Worm (Caenorhabditis elegans) whole organism, L4 larva: Measurements from ENCODE around the gene dhs-5.
A peak's percentile ranks its signal among the peaks of the same experiment; 100 is the strongest.

Experiments used
- F44E2.7 ChIP-seq: fragments of 200-800 bp; sonication (Bioruptor generic); IDR thresholded peaks from 2 replicates; pipeline ENCODE4 v2.1.2; 2022; ENCODE audit warnings: missing genetic modification characterization, missing compliant biosample characterization
- T20F7.1 ChIP-seq: fragments of 200-800 bp; sonication (Bioruptor generic); optimal IDR thresholded peaks from 2 replicates; lab custom pipeline; 2018; ENCODE audit warnings: mild to moderate bottlenecking, missing genetic modification characterization, missing compliant biosample characterization
- Y105C5A.15 ChIP-seq: fragments of 200-800 bp; sonication (Bioruptor generic); IDR thresholded peaks from 2 replicates; pipeline ENCODE4 v1.3.6; 2022; ENCODE audit warnings: missing genetic modification characterization, missing compliant biosample characterization
- ZK546.5 ChIP-seq, 2 experiments: sonication (generic microtip); optimal IDR thresholded peaks; 2 replicates each; lab custom pipeline; 2017; ENCODE audit warnings: missing biosample characterization in 2 of 2, missing genetic modification characterization in 2 of 2
- aha-1 ChIP-seq: fragments of 150-350 bp; peaks from one replicate; lab custom pipeline; 2014; ENCODE audit warnings: missing biosample characterization, missing genetic modification characterization
- ama-1 ChIP-seq: fragments of 150-350 bp; optimal IDR thresholded peaks from 2 replicates; lab custom pipeline; 2014; ENCODE audit warnings: inconsistent platforms, mixed read lengths
- ceh-28 ChIP-seq: fragments of 150-350 bp; optimal IDR thresholded peaks from 2 replicates; lab custom pipeline; 2014; ENCODE audit warnings: missing biosample characterization, missing genetic modification reagents, missing genetic modification characterization
- ceh-32 ChIP-seq: sonication (generic microtip); optimal IDR thresholded peaks from 2 replicates; lab custom pipeline; 2016; ENCODE audit warnings: mild to moderate bottlenecking, missing genetic modification characterization, missing compliant biosample characterization; ENCODE audit not compliant: poor library complexity
- ceh-82 ChIP-seq: sonication (generic microtip); optimal IDR thresholded peaks from 2 replicates; lab custom pipeline; 2017; ENCODE audit warnings: missing biosample characterization, missing genetic modification characterization
- dmd-6 ChIP-seq: fragments of 200-800 bp; sonication (Bioruptor generic); IDR thresholded peaks from 2 replicates; pipeline ENCODE4 v1.3.6; 2022; ENCODE audit warnings: missing genetic modification reagents, missing genetic modification characterization, missing compliant biosample characterization
- dpl-1 ChIP-seq: fragments of 150-350 bp; optimal IDR thresholded peaks from 2 replicates; lab custom pipeline; 2014; ENCODE audit warnings: missing biosample characterization, missing genetic modification reagents, missing genetic modification characterization
- dve-1 ChIP-seq: sonication (generic microtip); optimal IDR thresholded peaks from 2 replicates; lab custom pipeline; 2017; ENCODE audit warnings: antibody characterized with exemption, mild to moderate bottlenecking, missing genetic modification characterization, missing compliant biosample characterization; ENCODE audit not compliant: insufficient read depth
- fkh-10 ChIP-seq: fragments of 150-350 bp; optimal IDR thresholded peaks from 2 replicates; lab custom pipeline; 2014; ENCODE audit warnings: missing biosample characterization, missing genetic modification reagents, missing genetic modification characterization
- fos-1 ChIP-seq: fragments of 150-350 bp; optimal IDR thresholded peaks from 2 replicates; lab custom pipeline; 2014; ENCODE audit warnings: missing biosample characterization, missing genetic modification characterization
- hmg-1.1 ChIP-seq: fragments of 200-800 bp; sonication (Bioruptor generic); IDR thresholded peaks from 2 replicates; pipeline ENCODE4 v1.3.6; 2022; ENCODE audit warnings: missing genetic modification reagents, missing genetic modification characterization, missing compliant biosample characterization
- lim-7 ChIP-seq: fragments of 200-800 bp; sonication (Bioruptor generic); IDR thresholded peaks from 2 replicates; pipeline ENCODE4 v1.3.6; 2022; ENCODE audit warnings: missing genetic modification characterization, missing compliant biosample characterization
- lin-29 ChIP-seq: fragments of 200-800 bp; sonication (Bioruptor generic); IDR thresholded peaks from 2 replicates; pipeline ENCODE4 v1.3.6; 2022; ENCODE audit warnings: missing genetic modification reagents, missing genetic modification characterization, missing compliant biosample characterization
- lin-38 ChIP-seq: fragments of 200-800 bp; sonication (Bioruptor generic); IDR thresholded peaks from 2 replicates; pipeline ENCODE4 v1.3.6; 2022; ENCODE audit warnings: missing genetic modification reagents, missing genetic modification characterization, missing compliant biosample characterization
- lir-3 ChIP-seq: sonication (generic microtip); optimal IDR thresholded peaks from 2 replicates; lab custom pipeline; 2016; ENCODE audit warnings: mild to moderate bottlenecking, missing genetic modification characterization, missing compliant biosample characterization
- lsy-2 ChIP-seq, 2 experiments: fragments of 150-350 bp in 1 of 2; sonication (generic microtip) in 1 of 2; optimal IDR thresholded peaks; 2 replicates each; lab custom pipeline; 2014 to 2017; ENCODE audit warnings: missing biosample characterization in 2 of 2, missing genetic modification characterization in 2 of 2
- madf-5 ChIP-seq, 2 experiments: fragments of 200-800 bp; sonication (Bioruptor generic); IDR thresholded peaks; 2 replicates each; pipeline ENCODE4 v1.3.6; 2022; ENCODE audit warnings: missing compliant biosample characterization in 2 of 2, missing genetic modification characterization in 2 of 2
- mep-1 ChIP-seq: fragments of 150-350 bp; sonication (generic microtip); optimal IDR thresholded peaks from 3 replicates; lab custom pipeline; 2014; ENCODE audit warnings: missing biosample characterization, missing genetic modification characterization
- mes-2 ChIP-seq: sonication (generic microtip); optimal IDR thresholded peaks from 2 replicates; lab custom pipeline; 2016; ENCODE audit warnings: missing genotype, mild to moderate bottlenecking, missing genetic modification characterization, missing compliant biosample characterization; ENCODE audit not compliant: poor library complexity, severe bottlenecking
- mxl-3 ChIP-seq: fragments of 200-800 bp; sonication (Bioruptor generic); optimal IDR thresholded peaks from 2 replicates; lab custom pipeline; 2018; ENCODE audit warnings: mild to moderate bottlenecking, missing genetic modification characterization, missing compliant biosample characterization
- nhr-102 ChIP-seq: sonication (generic microtip); optimal IDR thresholded peaks from 2 replicates; lab custom pipeline; 2016; ENCODE audit warnings: mild to moderate bottlenecking, missing genetic modification characterization, moderate library complexity, missing compliant biosample characterization
- nhr-111 ChIP-seq: fragments of 200-800 bp; sonication (Bioruptor generic); optimal IDR thresholded peaks from 2 replicates; lab custom pipeline; 2018; ENCODE audit warnings: mild to moderate bottlenecking, missing genetic modification characterization, missing compliant biosample characterization
- nhr-237 ChIP-seq: sonication (generic microtip); optimal IDR thresholded peaks from 2 replicates; lab custom pipeline; 2017; ENCODE audit warnings: missing biosample characterization, missing genetic modification characterization
- nhr-25 ChIP-seq: sonication (generic microtip); optimal IDR thresholded peaks from 2 replicates; lab custom pipeline; 2017; ENCODE audit warnings: missing genetic modification characterization, mild to moderate bottlenecking, missing compliant biosample characterization, antibody characterized with exemption, moderate library complexity, borderline replicate concordance; ENCODE audit not compliant: insufficient read depth
- nhr-28 ChIP-seq: fragments of 150-350 bp; optimal IDR thresholded peaks from 2 replicates; lab custom pipeline; 2014; ENCODE audit warnings: missing biosample characterization, missing genetic modification characterization
- nhr-48 ChIP-seq: sonication (generic microtip); optimal IDR thresholded peaks from 2 replicates; lab custom pipeline; 2016; ENCODE audit warnings: mild to moderate bottlenecking, missing genetic modification characterization, missing compliant biosample characterization
- nhr-6 ChIP-seq: fragments of 150-350 bp; optimal IDR thresholded peaks from 2 replicates; lab custom pipeline; 2014; ENCODE audit warnings: missing biosample characterization, missing genetic modification characterization
- php-3 ChIP-seq: fragments of 200-800 bp; sonication (Bioruptor generic); IDR thresholded peaks from 2 replicates; pipeline ENCODE4 v1.3.6; 2022; ENCODE audit warnings: missing genetic modification reagents, missing genetic modification characterization, missing compliant biosample characterization
- pqm-1 ChIP-seq: sonication (generic microtip); optimal IDR thresholded peaks from 2 replicates; lab custom pipeline; 2017; ENCODE audit warnings: missing biosample characterization, missing genetic modification characterization
- rbr-2 ChIP-seq: sonication (generic microtip); optimal IDR thresholded peaks from 2 replicates; lab custom pipeline; 2016; ENCODE audit warnings: missing genotype, missing genetic modification characterization, missing compliant biosample characterization
- saeg-2 ChIP-seq: fragments of 200-800 bp; sonication (Bioruptor generic); IDR thresholded peaks from 2 replicates; pipeline ENCODE4 v1.3.6; 2022; ENCODE audit warnings: missing genetic modification reagents, missing genetic modification characterization, missing compliant biosample characterization
- sdz-12 ChIP-seq: fragments of 200-800 bp; sonication (Bioruptor generic); optimal IDR thresholded peaks from 2 replicates; lab custom pipeline; 2018; ENCODE audit warnings: mild to moderate bottlenecking, missing genetic modification characterization, missing compliant biosample characterization
- set-16 ChIP-seq: fragments of 200-800 bp; sonication (Bioruptor generic); IDR thresholded peaks from 2 replicates; pipeline ENCODE4 v1.3.6; 2022; ENCODE audit warnings: missing genetic modification reagents, missing genetic modification characterization, missing compliant biosample characterization
- snpc-4 ChIP-seq: fragments of 150-350 bp; optimal IDR thresholded peaks from 2 replicates; lab custom pipeline; 2014; ENCODE audit warnings: missing biosample characterization, missing genetic modification characterization
- spr-1 ChIP-seq: sonication (generic microtip); optimal IDR thresholded peaks from 2 replicates; lab custom pipeline; 2016; ENCODE audit warnings: mild to moderate bottlenecking, missing genetic modification characterization, missing compliant biosample characterization
- spr-3 ChIP-seq: fragments of 200-800 bp; sonication (Bioruptor generic); optimal IDR thresholded peaks from 2 replicates; lab custom pipeline; 2018; ENCODE audit warnings: mild to moderate bottlenecking, missing genetic modification characterization, missing compliant biosample characterization
- ztf-7 ChIP-seq: fragments of 150-350 bp; optimal IDR thresholded peaks from 2 replicates; lab custom pipeline; 2014; ENCODE audit warnings: missing biosample characterization, missing genetic modification characterization

dhs-5 gene

ce11 chrII:5426054-5426453 is 27.6 kb upstream of the dhs-5 start (continued):
- TF ChIP-seq aha-1 (tag; lab: Kevin White, UChicago) (no peak), nhr-111 (no peak), sdz-12 (GFP tag; lab: Kevin White, UChicago) (no peak), ama-1 (lab: Kevin White, UChicago) (no peak), ztf-7 (tag; lab: Kevin White, UChicago) (no peak), lir-3 (no peak), Y105C5A.15 (no peak), F44E2.7 (GFP tag; lab: Robert Waterston, UW) (no peak), ceh-32 (tag; lab: Kevin White, UChicago) (no peak), spr-3 (no peak), ceh-28 (no peak), pqm-1 (peak; percentile 58), lim-7 (GFP tag; lab: Robert Waterston, UW) (no peak), T20F7.1 (GFP tag; lab: Kevin White, UChicago) (no peak), saeg-2 (no peak), nhr-48 (tag; lab: Kevin White, UChicago) (peak; percentile 38), spr-1 (tag; lab: Kevin White, UChicago) (no peak), fos-1 (no peak), madf-5 (GFP tag; IDR thresholded peaks at IDR 0.05; lab: Robert Waterston, UW) (no peak), set-16 (GFP tag; lab: Robert Waterston, UW) (no peak), php-3 (GFP tag; lab: Robert Waterston, UW) (no peak), snpc-4 (tag; lab: Kevin White, UChicago) (no peak), dmd-6 (peak; percentile 38; the same call in 1 of the 2 replicates), lin-29 (GFP tag; lab: Robert Waterston, UW) (no peak), hmg-1.1 (GFP tag; lab: Robert Waterston, UW) (no peak), rbr-2 (no peak), ceh-82 (tag; lab: Kevin White, UChicago) (no peak), ZK546.5 (tag; optimal IDR thresholded peaks at IDR 0.05; lab: Kevin White, UChicago) (no peak), nhr-25 (peak; percentile 60)

DNA sequence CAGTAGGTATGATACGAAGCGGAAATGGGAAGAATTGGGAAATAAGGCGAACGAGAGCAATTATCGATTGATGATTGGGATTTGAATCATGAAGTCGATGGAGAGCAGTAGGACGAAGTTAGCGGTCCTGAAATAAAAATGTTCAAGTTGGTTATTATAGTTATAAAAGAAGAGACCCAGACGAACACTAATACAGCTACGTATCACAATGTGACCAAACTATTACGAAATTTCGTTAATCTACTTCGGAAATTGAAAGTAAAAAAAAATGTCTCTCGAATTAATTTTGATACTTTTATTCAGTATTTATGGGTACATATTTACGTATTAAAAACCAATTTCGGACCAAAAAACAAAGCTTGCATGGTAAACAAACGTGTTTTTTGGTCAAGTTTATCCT is 27.2 kb upstream of the dhs-5 start:
- no peak for TF ChIP-seq fkh-10
- peak; percentile 19 for TF ChIP-seq nhr-28 (tag; lab: Kevin White, UChicago)

- no peak for TF ChIP-seq dmd-6
- no peak for TF ChIP-seq nhr-237 (tag; lab: Kevin White, UChicago)
- peak; percentile 15 for TF ChIP-seq nhr-6 (tag; lab: Kevin White, UChicago)
- peak in 1 of 2 experiments; percentile 64 for TF ChIP-seq lsy-2 (tag; optimal IDR thresholded peaks at IDR 0.05; lab: Kevin White, UChicago)
- TF ChIP-seq pqm-1, result peak; percentile 27
- peak; percentile 68 for TF ChIP-seq mes-2 (tag; lab: Kevin White, UChicago)
- TF ChIP-seq mep-1 (tag; lab: Kevin White, UChicago), result peak; percentile 27
- no peak for TF ChIP-seq nhr-102 (tag; lab: Kevin White, UChicago)
- TF ChIP-seq lin-38 (GFP tag; lab: Robert Waterston, UW), result peak; percentile 46; the same call in 1 of the 2 replicates
- peak; percentile 59 for TF ChIP-seq dpl-1 (GFP tag; lab: Kevin White, UChicago)
- TF ChIP-seq aha-1 (tag; lab: Kevin White, UChicago), result peak; percentile 90
- TF ChIP-seq mxl-3 (GFP tag; lab: Kevin White, UChicago), result peak; percentile 7
- peak; percentile 39 for TF ChIP-seq dve-1 (tag; lab: Kevin White, UChicago)
These were observed 24.0 kb upstream of the dhs-5 start, which contains the start of the genes F07F6.4 and F07F6.2 for ce11 chrII:5429522-5430257. F07F6.4 (minus strand) TSS chrII:5429572. F07F6.2 (plus strand) TSS chrII:5430207.
